Fruit fly (Drosophila melanogaster) whole organism, wandering third instar larva: ENCODE data around the gene Glut4EF.

ENCODE experiments used
- CG32264 ChIP-seq: fragments of 200-800 bp; sonication (Bioruptor generic); optimal IDR thresholded peaks from 2 replicates; lab custom pipeline; 2016; ENCODE audit warnings: missing biosample characterization, missing genetic modification characterization
- Dfd ChIP-seq: fragments of >200 bp; optimal IDR thresholded peaks from 2 replicates; lab custom pipeline; 2017; ENCODE audit warnings: missing biosample characterization, missing genetic modification characterization
- Vsx2 ChIP-seq: fragments of 200-300, 225-300 bp; sonication (Bioruptor generic); optimal IDR thresholded peaks from 2 replicates; lab custom pipeline; 2018; ENCODE audit warnings: missing biosample characterization, missing genetic modification characterization; ENCODE audit not compliant: partially characterized antibody
- dmrt93B ChIP-seq: fragments of 200-800 bp; sonication (Bioruptor generic); optimal IDR thresholded peaks from 2 replicates; lab custom pipeline; 2018; ENCODE audit warnings: missing biosample characterization, mild to moderate bottlenecking, missing genetic modification characterization
- ey ChIP-seq: fragments of 200-800 bp; sonication (Bioruptor generic); optimal IDR thresholded peaks from 2 replicates; lab custom pipeline; 2016; ENCODE audit warnings: missing biosample characterization, missing genetic modification characterization
- h ChIP-seq: fragments of 200-800 bp; sonication (Bioruptor generic); optimal IDR thresholded peaks from 3 replicates; lab custom pipeline; 2016; ENCODE audit warnings: missing biosample characterization, mild to moderate bottlenecking, missing genetic modification characterization
- jim ChIP-seq: fragments of 175-275, 200-325 bp; sonication (Bioruptor generic); optimal IDR thresholded peaks from 2 replicates; lab custom pipeline; 2016; ENCODE audit warnings: missing biosample characterization, mild to moderate bottlenecking, missing genetic modification characterization
- rgr ChIP-seq: fragments of 200-800 bp; sonication (Bioruptor generic); optimal IDR thresholded peaks from 3 replicates; lab custom pipeline; 2016; ENCODE audit warnings: missing biosample characterization, mild to moderate bottlenecking, missing genetic modification characterization

- TF ChIP-seq Vsx2 (GFP tag; lab: Kevin White, UChicago): no peak
- TF ChIP-seq jim (GFP tag; lab: Kevin White, UChicago): no peak
- TF ChIP-seq rgr (GFP tag; lab: Kevin White, UChicago): no peak
- TF ChIP-seq h: no peak
- no peak for TF ChIP-seq dmrt93B
- TF ChIP-seq CG32264 (GFP tag; lab: Kevin White, UChicago): no peak
- no peak for TF ChIP-seq Dfd
- no peak for TF ChIP-seq ey (GFP tag; lab: Kevin White, UChicago)
Observed at dm6 chr3R:9875644-9876043, 1.2 kb downstream of the Glut4EF start.
